Worm (Caenorhabditis elegans) whole organism, young adult: Measurements from ENCODE around the gene srh-291.

Source experiments
- B0019.2 ChIP-seq: fragments of 200-800 bp; sonication (Bioruptor generic); conservative IDR thresholded peaks from 2 replicates; pipeline ENCODE4 v1.3.6; 2022; ENCODE audit warnings: missing genetic modification reagents, missing genetic modification characterization, missing compliant biosample characterization
- D2030.7 ChIP-seq: fragments of 200-800 bp; sonication (Bioruptor generic); IDR thresholded peaks from 2 replicates; pipeline ENCODE4 v1.3.6; 2022; ENCODE audit warnings: missing genetic modification reagents, missing genetic modification characterization, missing compliant biosample characterization
- F37B4.10 ChIP-seq: fragments of 200-800 bp; sonication (Bioruptor generic); IDR thresholded peaks from 2 replicates; pipeline ENCODE4 v1.3.6; 2022; ENCODE audit warnings: missing genetic modification characterization, missing compliant biosample characterization
- F57C9.4 ChIP-seq: sonication (generic microtip); optimal IDR thresholded peaks from 2 replicates; lab custom pipeline; 2017; ENCODE audit warnings: mild to moderate bottlenecking, missing genetic modification characterization, missing compliant biosample characterization
- K11D2.4 ChIP-seq: fragments of 200-800 bp; sonication (Bioruptor generic); IDR thresholded peaks from 2 replicates; pipeline ENCODE4 v1.3.6; 2022; ENCODE audit warnings: missing genetic modification reagents, missing genetic modification characterization, missing compliant biosample characterization
- T26A5.8 ChIP-seq: sonication (generic microtip); optimal IDR thresholded peaks from 2 replicates; lab custom pipeline; 2016; ENCODE audit warnings: missing genetic modification characterization, missing compliant biosample characterization
- Y53F4B.3 ChIP-seq: fragments of 200-800 bp; sonication (Bioruptor generic); IDR thresholded peaks from 2 replicates; pipeline ENCODE4 v1.3.6; 2022; ENCODE audit warnings: missing genetic modification reagents, missing genetic modification characterization, missing compliant biosample characterization
- akir-1 ChIP-seq: fragments of 200-800 bp; sonication (Bioruptor generic); optimal IDR thresholded peaks from 2 replicates; lab custom pipeline; 2018; ENCODE audit warnings: mild to moderate bottlenecking, missing genetic modification characterization, moderate library complexity, missing compliant biosample characterization
- ama-1 ChIP-seq, 3 experiments: fragments of 150-350 bp in 1 of 3; sonication (generic microtip) in 2 of 3; optimal IDR thresholded peaks; 2 replicates each; lab custom pipeline; 2014 to 2018; ENCODE audit warnings: missing biosample characterization in 2 of 3, missing genetic modification characterization in 2 of 3, missing genetic modification reagents in 2 of 3
- attf-3 ChIP-seq: fragments of 200-800 bp; sonication (Bioruptor generic); conservative IDR thresholded peaks from 2 replicates; pipeline ENCODE4 v1.3.6; 2022; ENCODE audit warnings: missing genetic modification reagents, missing genetic modification characterization, missing compliant biosample characterization
- ccch-3 ChIP-seq: fragments of 200-800 bp; sonication (Bioruptor generic); optimal IDR thresholded peaks from 2 replicates; lab custom pipeline; 2018; ENCODE audit warnings: mild to moderate bottlenecking, missing genetic modification characterization, missing compliant biosample characterization
- cebp-1 ChIP-seq, 2 experiments: fragments of 200-800 bp in 1 of 2; sonication (Bioruptor generic) in 1 of 2; sonication (generic microtip) in 1 of 2; IDR thresholded peaks in 1 of 2; optimal IDR thresholded peaks in 1 of 2; 2 replicates each; pipeline versions ENCODE4 v1.3.6 to Lab custom; 2017 to 2022; ENCODE audit warnings: missing compliant biosample characterization in 2 of 2, missing genetic modification characterization in 2 of 2, mild to moderate bottlenecking in 1 of 2, missing genetic modification reagents in 1 of 2, moderate library complexity in 1 of 2
- cebp-2 ChIP-seq: fragments of 200-800 bp; sonication (Bioruptor generic); IDR thresholded peaks from 2 replicates; pipeline ENCODE4 v1.3.6; 2022; ENCODE audit warnings: missing genetic modification characterization, missing compliant biosample characterization
- ceh-100 ChIP-seq: fragments of 200-800 bp; sonication (Bioruptor generic); IDR thresholded peaks from 2 replicates; pipeline ENCODE4 v1.3.6; 2022; ENCODE audit warnings: missing genetic modification reagents, missing genetic modification characterization, missing compliant biosample characterization
- ceh-58 ChIP-seq: fragments of 200-800 bp; sonication (Bioruptor generic); IDR thresholded peaks from 2 replicates; pipeline ENCODE4 v1.3.6; 2022; ENCODE audit warnings: missing genetic modification characterization, missing compliant biosample characterization
- ceh-79 ChIP-seq: sonication (generic microtip); optimal IDR thresholded peaks from 2 replicates; lab custom pipeline; 2017; ENCODE audit warnings: mild to moderate bottlenecking, missing genetic modification characterization, missing compliant biosample characterization
- dpff-1 ChIP-seq: sonication (generic microtip); optimal IDR thresholded peaks from 2 replicates; lab custom pipeline; 2017; ENCODE audit warnings: mild to moderate bottlenecking, missing genetic modification characterization, missing compliant biosample characterization
- egl-18 ChIP-seq: fragments of 200-800 bp; sonication (Bioruptor generic); IDR thresholded peaks from 2 replicates; pipeline ENCODE4 v1.3.6; 2022; ENCODE audit warnings: missing genetic modification reagents, missing genetic modification characterization, missing compliant biosample characterization
- egl-44 ChIP-seq: fragments of 200-800 bp; sonication (Bioruptor generic); IDR thresholded peaks from 2 replicates; pipeline ENCODE4 v1.3.6; 2022; ENCODE audit warnings: missing genetic modification reagents, missing genetic modification characterization, missing compliant biosample characterization
- egrh-3 ChIP-seq: fragments of 200-800 bp; sonication (Bioruptor generic); IDR thresholded peaks from 2 replicates; pipeline ENCODE4 v1.3.6; 2022; ENCODE audit warnings: missing genetic modification reagents, missing genetic modification characterization, missing compliant biosample characterization
- him-1 ChIP-seq: sonication (generic microtip); optimal IDR thresholded peaks from 2 replicates; lab custom pipeline; 2016; ENCODE audit warnings: missing genotype, missing genetic modification reagents, missing genetic modification characterization, missing compliant biosample characterization
- hmg-1.2 ChIP-seq: fragments of 200-800 bp; sonication (Bioruptor generic); IDR thresholded peaks from 2 replicates; pipeline ENCODE4 v1.3.6; 2022; ENCODE audit warnings: missing genetic modification reagents, missing genetic modification characterization, missing compliant biosample characterization
- hsf-1 ChIP-seq: fragments of 200-800 bp; sonication (Bioruptor generic); IDR thresholded peaks from 2 replicates; pipeline ENCODE4 v1.3.6; 2022; ENCODE audit warnings: missing genetic modification reagents, missing genetic modification characterization, missing compliant biosample characterization
- let-526 ChIP-seq: fragments of 200-800 bp; sonication (Bioruptor generic); IDR thresholded peaks from 2 replicates; pipeline ENCODE4 v1.3.6; 2022; ENCODE audit warnings: missing genetic modification reagents, missing genetic modification characterization, missing compliant biosample characterization
- let-607 ChIP-seq, 2 experiments: fragments of 200-800 bp in 1 of 2; sonication (Bioruptor generic) in 1 of 2; sonication (generic microtip) in 1 of 2; optimal IDR thresholded peaks; 2 replicates each; lab custom pipeline; 2016 to 2018; ENCODE audit warnings: mild to moderate bottlenecking in 2 of 2, missing compliant biosample characterization in 2 of 2, missing genetic modification characterization in 2 of 2, moderate library complexity in 2 of 2, missing genotype in 1 of 2
- lin-54 ChIP-seq: fragments of 200-800 bp; sonication (Bioruptor generic); optimal IDR thresholded peaks from 2 replicates; lab custom pipeline; 2018; ENCODE audit warnings: mild to moderate bottlenecking, missing genetic modification characterization, missing compliant biosample characterization
- lsl-1 ChIP-seq: fragments of 200-800 bp; sonication (Bioruptor generic); optimal IDR thresholded peaks from 2 replicates; lab custom pipeline; 2018; ENCODE audit warnings: mild to moderate bottlenecking, missing genetic modification characterization, moderate library complexity, missing compliant biosample characterization
- mcd-1 ChIP-seq: fragments of 200-800 bp; sonication (Bioruptor generic); IDR thresholded peaks from 2 replicates; pipeline ENCODE4 v1.3.6; 2022; ENCODE audit warnings: missing genetic modification reagents, missing genetic modification characterization, missing compliant biosample characterization
- mel-28 ChIP-seq: sonication (generic microtip); optimal IDR thresholded peaks from 2 replicates; lab custom pipeline; 2016; ENCODE audit warnings: borderline replicate concordance, mild to moderate bottlenecking, missing genetic modification characterization, missing compliant biosample characterization
- mxl-1 ChIP-seq: sonication (generic microtip); optimal IDR thresholded peaks from 2 replicates; lab custom pipeline; 2016; ENCODE audit warnings: missing genetic modification characterization, missing compliant biosample characterization
- nfya-1 ChIP-seq: sonication (generic microtip); optimal IDR thresholded peaks from 2 replicates; lab custom pipeline; 2017; ENCODE audit warnings: antibody characterized with exemption, missing compliant biosample characterization, missing genetic modification characterization, borderline replicate concordance; ENCODE audit not compliant: insufficient read depth
- nhr-120 ChIP-seq: fragments of 200-800 bp; sonication (Bioruptor generic); IDR thresholded peaks from 2 replicates; pipeline ENCODE4 v1.3.6; 2022; ENCODE audit warnings: missing genetic modification characterization, missing compliant biosample characterization
- nhr-80 ChIP-seq: sonication (generic microtip); optimal IDR thresholded peaks from 2 replicates; lab custom pipeline; 2016; ENCODE audit warnings: missing genetic modification characterization, missing compliant biosample characterization
- pbrm-1 ChIP-seq: fragments of 200-800 bp; sonication (Bioruptor generic); IDR thresholded peaks from 2 replicates; pipeline ENCODE4 v1.3.6; 2022; ENCODE audit warnings: missing genetic modification reagents, missing genetic modification characterization, missing compliant biosample characterization
- repo-1 ChIP-seq: sonication (generic microtip); optimal IDR thresholded peaks from 2 replicates; lab custom pipeline; 2017; ENCODE audit warnings: mild to moderate bottlenecking, missing genetic modification characterization, missing compliant biosample characterization
- rpc-1 ChIP-seq, 2 experiments: fragments of 150-350 bp in 1 of 2; sonication (generic microtip) in 1 of 2; optimal IDR thresholded peaks; 2 replicates each; lab custom pipeline; 2014 to 2018; ENCODE audit warnings: missing biosample characterization in 1 of 2, missing genetic modification characterization in 1 of 2, missing genetic modification reagents in 1 of 2, missing genotype in 1 of 2
- sdz-38 ChIP-seq: sonication (generic microtip); optimal IDR thresholded peaks from 2 replicates; lab custom pipeline; 2016; ENCODE audit warnings: missing genotype, missing genetic modification characterization, missing compliant biosample characterization
- sea-2 ChIP-seq: fragments of 200-800 bp; sonication (Bioruptor generic); IDR thresholded peaks from 2 replicates; pipeline ENCODE4 v1.3.6; 2022; ENCODE audit warnings: missing genetic modification characterization, missing compliant biosample characterization
- somi-1 ChIP-seq: fragments of 200-800 bp; sonication (Bioruptor generic); optimal IDR thresholded peaks from 2 replicates; lab custom pipeline; 2018; ENCODE audit warnings: mild to moderate bottlenecking, missing genetic modification characterization, missing compliant biosample characterization
- sptf-2 ChIP-seq: fragments of 200-800 bp; sonication (Bioruptor generic); optimal IDR thresholded peaks from 2 replicates; lab custom pipeline; 2018; ENCODE audit warnings: mild to moderate bottlenecking, missing genetic modification characterization, missing compliant biosample characterization
- zfh-2 ChIP-seq: fragments of 200-800 bp; sonication (Bioruptor generic); conservative IDR thresholded peaks from 2 replicates; pipeline ENCODE4 v1.3.6; 2022; ENCODE audit warnings: missing genetic modification reagents, missing genetic modification characterization, missing compliant biosample characterization

Gene srh-291

DNA sequence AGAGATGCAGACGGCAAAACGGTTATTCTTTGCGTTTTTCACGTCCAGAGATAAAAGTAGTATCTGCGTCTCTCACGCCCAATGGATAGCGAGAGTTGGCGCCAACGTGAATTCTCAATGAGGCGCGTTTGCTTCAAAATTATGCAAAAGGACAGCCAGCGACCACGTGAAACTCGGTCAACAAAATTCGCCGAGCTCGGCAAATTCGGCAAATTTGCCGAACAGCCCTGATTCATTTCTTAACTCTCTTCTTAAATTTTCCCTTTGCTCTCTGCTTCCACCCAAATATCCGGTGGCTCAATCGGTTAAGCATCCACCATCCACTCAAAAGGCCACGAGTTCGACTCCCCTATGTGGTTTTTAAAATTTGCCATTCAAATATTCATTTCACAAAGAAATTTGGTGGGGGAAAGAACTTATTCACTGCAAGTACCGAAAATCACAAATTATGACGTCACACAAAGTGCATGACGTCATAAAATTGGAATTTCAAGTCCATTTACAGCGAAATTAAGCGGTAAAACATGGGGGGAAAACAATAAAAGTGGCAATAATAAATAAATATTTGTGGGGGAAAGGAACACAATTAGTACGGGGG, 40.0 kb downstream of the srh-291 start (continued):
- TF ChIP-seq hmg-1.2 = peak; percentile 30
- no peak for TF ChIP-seq mel-28
- no peak for TF ChIP-seq ceh-58 (GFP tag; lab: Robert Waterston, UW)
- TF ChIP-seq F37B4.10 (GFP tag; lab: Robert Waterston, UW) = no peak
- 0 out of 2 replicates have a peak, but pooled peaks have one; percentile 20 for TF ChIP-seq cebp-2 (GFP tag; lab: Robert Waterston, UW)
- peak; percentile 34 for TF ChIP-seq lin-54 (GFP tag; lab: Kevin White, UChicago)
- TF ChIP-seq zfh-2 (GFP tag; lab: Robert Waterston, UW) = no peak
- peak; percentile 23 for TF ChIP-seq lsl-1
- 0 out of 2 replicates have a peak, but pooled peaks have one; percentile 39 for TF ChIP-seq pbrm-1
- peak; percentile 53; the same call in 1 of the 2 replicates for TF ChIP-seq D2030.7 (GFP tag; lab: Robert Waterston, UW)

DNA sequence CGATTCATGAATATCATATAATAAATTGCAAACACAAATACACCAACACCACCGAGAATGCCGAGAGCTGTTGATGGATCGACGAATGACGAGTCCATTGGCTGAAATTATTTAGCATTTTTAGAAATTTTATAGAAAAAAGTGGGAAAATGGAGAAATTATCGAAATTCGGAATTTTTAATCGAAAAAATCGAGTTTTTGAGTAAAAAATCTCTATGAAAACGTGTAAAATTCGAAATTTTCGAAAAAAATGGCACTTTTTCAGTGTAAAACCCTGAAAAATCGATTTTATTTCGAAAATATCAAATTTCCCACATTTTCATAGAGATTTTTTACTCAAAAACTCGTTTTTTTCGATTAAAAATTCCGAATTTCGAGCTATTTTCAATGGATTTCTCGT, 50.5 kb downstream of the srh-291 start, which contains the start of gene tcc-1:
TSS of gene tcc-1 (minus strand) at position 101 of the 400 bp plus-strand sequence.
- TF ChIP-seq mxl-1 (tag; lab: Kevin White, UChicago) (no peak), ama-1 (optimal IDR thresholded peaks at IDR 0.05; lab: Kevin White, UChicago) (no peak), ama-1 (GFP tag; optimal IDR thresholded peaks at IDR 0.05; lab: Kevin White, UChicago) (no peak), ceh-79 (tag; lab: Kevin White, UChicago) (no peak), let-607 (tag; optimal IDR thresholded peaks at IDR 0.05; lab: Kevin White, UChicago) (no peak), attf-3 (GFP tag; lab: Robert Waterston, UW) (no peak), nfya-1 (tag; lab: Kevin White, UChicago) (no peak), repo-1 (tag; lab: Kevin White, UChicago) (no peak), F37B4.10 (GFP tag; lab: Robert Waterston, UW) (no peak), F57C9.4 (tag; lab: Kevin White, UChicago) (no peak), lin-54 (GFP tag; lab: Kevin White, UChicago) (no peak), egrh-3 (GFP tag; lab: Robert Waterston, UW) (no peak)
- TF ChIP-seq, all 124 proteins: peak for 0

DNA sequence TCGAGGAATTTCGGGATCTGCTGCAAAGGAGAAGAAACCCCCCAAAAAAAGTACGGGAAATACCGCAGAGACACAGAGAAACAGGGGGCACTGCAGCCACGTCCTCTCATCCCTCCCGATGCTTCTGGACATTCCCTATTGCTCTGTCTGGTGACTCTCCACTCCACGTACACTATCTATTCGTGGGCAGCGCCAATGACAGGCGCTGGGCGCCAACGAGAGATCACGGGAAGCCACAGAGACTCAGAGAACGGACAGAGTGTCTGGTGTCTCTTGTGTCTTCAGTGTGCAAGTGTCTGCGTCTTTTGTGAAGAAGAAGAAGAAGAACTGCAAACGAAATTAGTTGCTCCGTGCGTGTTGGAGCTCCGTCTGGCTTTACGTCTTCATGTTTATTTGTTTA, 52.5 kb downstream of the srh-291 start:
- peak; percentile 77 for TF ChIP-seq nhr-80 (tag; lab: Kevin White, UChicago)
- TF ChIP-seq nhr-120 (GFP tag; lab: Robert Waterston, UW) = no peak
- no peak for TF ChIP-seq ccch-3
- TF ChIP-seq mel-28 = peak; percentile 53
- TF ChIP-seq K11D2.4 (GFP tag; lab: Robert Waterston, UW) = peak; percentile 70
- TF ChIP-seq let-607 (tag; optimal IDR thresholded peaks at IDR 0.05; lab: Kevin White, UChicago) = peak; percentile 96 to 97
- no peak for TF ChIP-seq him-1
- TF ChIP-seq B0019.2 (GFP tag; lab: Robert Waterston, UW) = no peak
- no peak for TF ChIP-seq lsl-1
- TF ChIP-seq ceh-100 = 0 out of 2 replicates have a peak, but pooled peaks have one; percentile 15
- peak; percentile 86 for TF ChIP-seq mcd-1 (GFP tag; lab: Robert Waterston, UW)
- TF ChIP-seq hmg-1.2 = peak; percentile 96
- TF ChIP-seq rpc-1 (optimal IDR thresholded peaks at IDR 0.05; lab: Kevin White, UChicago) = peak; percentile 17
- no peak for TF ChIP-seq rpc-1 (tag; optimal IDR thresholded peaks at IDR 0.05; lab: Kevin White, UChicago)
- TF ChIP-seq sea-2 (GFP tag; lab: Robert Waterston, UW) = no peak
- no peak for TF ChIP-seq ceh-79 (tag; lab: Kevin White, UChicago)
- TF ChIP-seq T26A5.8 (tag; lab: Kevin White, UChicago) = no peak
- no peak for TF ChIP-seq egl-18
- no peak for TF ChIP-seq sdz-38 (tag; lab: Kevin White, UChicago)
- TF ChIP-seq somi-1 (GFP tag; lab: Kevin White, UChicago) = peak; percentile 63
- TF ChIP-seq dpff-1 (tag; lab: Kevin White, UChicago) = no peak
- TF ChIP-seq nfya-1 (tag; lab: Kevin White, UChicago) = no peak
- TF ChIP-seq let-526 (GFP tag; lab: Robert Waterston, UW) = peak; percentile 82; the same call in 1 of the 2 replicates
- TF ChIP-seq akir-1 (GFP tag; lab: Kevin White, UChicago) = no peak
- TF ChIP-seq cebp-1 (GFP tag; IDR thresholded peaks at IDR 0.05; lab: Robert Waterston, UW) = no peak
- peak; percentile 83 for TF ChIP-seq cebp-1 (tag; optimal IDR thresholded peaks at IDR 0.05; lab: Kevin White, UChicago)
- peak; percentile 42 for TF ChIP-seq lin-54 (GFP tag; lab: Kevin White, UChicago)
- no peak for TF ChIP-seq attf-3 (GFP tag; lab: Robert Waterston, UW)
- TF ChIP-seq Y53F4B.3 (GFP tag; lab: Robert Waterston, UW) = no peak
- TF ChIP-seq hsf-1 = peak; percentile 84
- no peak for TF ChIP-seq repo-1 (tag; lab: Kevin White, UChicago)
- 0 out of 2 replicates have a peak, but pooled peaks have one; percentile 49 for TF ChIP-seq egl-44 (GFP tag; lab: Robert Waterston, UW)
- TF ChIP-seq sptf-2 (GFP tag; lab: Kevin White, UChicago) = no peak
